Worm (Caenorhabditis elegans): ENCODE results near the gene elks-1.

Gene elks-1

ce11 chrIV:3313311-3313710 is 36.5 kb downstream of the elks-1 start (continued):
- TF ChIP-seq pax-3 (tag; optimal IDR thresholded peaks at IDR 0.05): peak; percentile 37

ce11 chrIV:3311243-3311642 is 38.6 kb downstream of the elks-1 start, which contains the start of gene zip-11:
zip-11 (plus strand) TSS chrIV:3311276.
- TF ChIP-seq lin-35 (GFP tag; optimal IDR thresholded peaks at IDR 0.05) (peak; percentile 35 to 47), mef-2 (tag; optimal IDR thresholded peaks at IDR 0.05) (no peak), efl-3 (GFP tag; optimal IDR thresholded peaks at IDR 0.05) (no peak), pqm-1 (tag; optimal IDR thresholded peaks at IDR 0.05) (no peak), jun-1 (tag; optimal IDR thresholded peaks at IDR 0.05) (peak; percentile 42), dsc-1 (tag; optimal IDR thresholded peaks at IDR 0.05) (peak; percentile 29), nhr-77 (tag; optimal IDR thresholded peaks at IDR 0.05) (peak; percentile 16), nhr-47 (tag; optimal IDR thresholded peaks at IDR 0.05) (peak; percentile 76), nhr-19 (GFP tag; conservative IDR thresholded peaks at IDR 0.05) (peak; percentile 77), ceh-82 (tag; optimal IDR thresholded peaks at IDR 0.05) (peak; percentile 36 to 65 (median 63)), C04F5.9 (tag; optimal IDR thresholded peaks at IDR 0.05) (peak; percentile 8), xbp-1 (tag; optimal IDR thresholded peaks at IDR 0.05) (peak; percentile 50), tbx-2 (tag; optimal IDR thresholded peaks at IDR 0.05) (peak; percentile 72), lin-14 (GFP tag; optimal IDR thresholded peaks at IDR 0.05) (peak; percentile 95), efl-1 (optimal IDR thresholded peaks at IDR 0.05) (peak; percentile 69 to 79), efl-1 (GFP tag; optimal IDR thresholded peaks at IDR 0.05 in 1 of 2) (peak; percentile 59 to 96), F16B12.6 (tag; optimal IDR thresholded peaks at IDR 0.05) (peak; percentile 40), snpc-4 (tag; optimal IDR thresholded peaks at IDR 0.05) (peak; percentile 10), nhr-20 (tag; optimal IDR thresholded peaks at IDR 0.05) (peak; percentile 75), fkh-4 (tag; optimal IDR thresholded peaks at IDR 0.05; ENCODE audit: borderline replicate concordance) (no peak), grh-1 (GFP tag; IDR thresholded peaks at IDR 0.05) (peak; percentile 62), skn-1 (tag; optimal IDR thresholded peaks at IDR 0.05) (peak; percentile 9), snu-23 (GFP tag; optimal IDR thresholded peaks at IDR 0.05) (peak; percentile 82), swsn-7 (tag; optimal IDR thresholded peaks at IDR 0.05) (peak; percentile 63), isw-1 (GFP tag; IDR thresholded peaks at IDR 0.05) (peak; percentile 34), nhr-71 (tag; optimal IDR thresholded peaks at IDR 0.05) (peak; percentile 84), fos-1 (tag; optimal IDR thresholded peaks at IDR 0.05) (peak; percentile 2), blmp-1 (tag; optimal IDR thresholded peaks at IDR 0.05) (peak; percentile 68), alr-1 (tag; optimal IDR thresholded peaks at IDR 0.05; ENCODE audit: borderline replicate concordance) (no peak), mdl-1 (tag; optimal IDR thresholded peaks at IDR 0.05) (peak in 1 of 2 experiments; percentile 17), dpl-1 (GFP tag; optimal IDR thresholded peaks at IDR 0.05) (peak; percentile 6 to 57 (median 49)), unc-86 (tag; optimal IDR thresholded peaks at IDR 0.05) (peak; percentile 22), unc-98 (GFP tag; IDR thresholded peaks at IDR 0.05) (peak; percentile 28; the same call in 1 of the 2 replicates), ztf-11 (tag; optimal IDR thresholded peaks at IDR 0.05) (peak in 1 of 2 experiments; percentile 45), nhr-85 (tag) (peak; percentile 62), unc-30 (tag; optimal IDR thresholded peaks at IDR 0.05) (no peak), nhr-28 (tag; optimal IDR thresholded peaks at IDR 0.05) (no peak), nhr-11 (tag; optimal IDR thresholded peaks at IDR 0.05) (no peak), sup-37 (GFP tag; optimal IDR thresholded peaks at IDR 0.05) (peak; percentile 41), mep-1 (tag; optimal IDR thresholded peaks at IDR 0.05) (peak; percentile 61), rnt-1 (tag; optimal IDR thresholded peaks at IDR 0.05) (peak; percentile 91), ztf-4 (tag; optimal IDR thresholded peaks at IDR 0.05) (no peak), ces-1 (GFP tag; optimal IDR thresholded peaks at IDR 0.05) (no peak), irx-1 (tag; optimal IDR thresholded peaks at IDR 0.05) (peak; percentile 33), fkh-8 (tag; optimal IDR thresholded peaks at IDR 0.05) (peak; percentile 12), nhr-90 (tag; optimal IDR thresholded peaks at IDR 0.05; ENCODE audit: poor library complexity) (peak; percentile 69), elt-3 (tag; optimal IDR thresholded peaks at IDR 0.05) (peak in 2 of 6 experiments; percentile 34 to 39), lsy-2 (tag; optimal IDR thresholded peaks at IDR 0.05) (peak; percentile 64 to 78), ceh-90 (tag; optimal IDR thresholded peaks at IDR 0.05) (no peak), elt-2 (tag; optimal IDR thresholded peaks at IDR 0.05) (no peak)
